Worm (Caenorhabditis elegans): ENCODE results near the gene gsr-1.

DNA sequence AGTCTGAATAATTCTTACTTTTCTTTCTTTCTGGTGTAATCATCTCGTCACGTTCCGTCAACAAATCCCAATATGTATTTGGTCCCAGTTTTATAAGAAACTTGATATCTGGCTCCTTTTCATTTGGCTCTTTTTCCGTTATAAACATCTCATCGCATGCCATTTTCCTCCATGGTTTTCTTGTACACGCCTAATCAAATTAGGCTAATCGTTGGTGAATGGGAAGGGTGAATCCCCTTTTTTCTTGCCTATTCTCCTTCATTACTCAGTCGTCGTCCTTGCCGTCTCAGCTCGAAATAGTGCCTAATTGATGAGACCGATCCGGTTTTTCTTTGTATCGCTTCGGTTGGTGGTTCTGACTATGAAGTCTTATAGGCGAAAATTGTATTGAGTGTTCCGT is 16.5 kb upstream of the gsr-1 start:
- TF ChIP-seq ceh-2 (tag; optimal IDR thresholded peaks at IDR 0.05) (no peak), tbx-2 (tag; optimal IDR thresholded peaks at IDR 0.05) (no peak), pha-4 (tag; optimal IDR thresholded peaks at IDR 0.05) (no peak), F13H6.1 (tag; optimal IDR thresholded peaks at IDR 0.05) (no peak), pros-1 (tag; optimal IDR thresholded peaks at IDR 0.05) (no peak), pqm-1 (tag; optimal IDR thresholded peaks at IDR 0.05) (no peak), ama-1 (optimal IDR thresholded peaks at IDR 0.05) (no peak), ets-4 (tag; optimal IDR thresholded peaks at IDR 0.05) (no peak), hlh-30 (tag; optimal IDR thresholded peaks at IDR 0.05; ENCODE audit: insufficient read depth) (no peak), hlh-15 (tag; optimal IDR thresholded peaks at IDR 0.05) (no peak), nhr-11 (tag; optimal IDR thresholded peaks at IDR 0.05) (no peak), npax-4 (tag; optimal IDR thresholded peaks at IDR 0.05) (no peak), Y22D7AL.16 (tag; optimal IDR thresholded peaks at IDR 0.05) (no peak)
